Worm (Caenorhabditis elegans): ENCODE measurements around the gene W10G6.6.

DNA sequence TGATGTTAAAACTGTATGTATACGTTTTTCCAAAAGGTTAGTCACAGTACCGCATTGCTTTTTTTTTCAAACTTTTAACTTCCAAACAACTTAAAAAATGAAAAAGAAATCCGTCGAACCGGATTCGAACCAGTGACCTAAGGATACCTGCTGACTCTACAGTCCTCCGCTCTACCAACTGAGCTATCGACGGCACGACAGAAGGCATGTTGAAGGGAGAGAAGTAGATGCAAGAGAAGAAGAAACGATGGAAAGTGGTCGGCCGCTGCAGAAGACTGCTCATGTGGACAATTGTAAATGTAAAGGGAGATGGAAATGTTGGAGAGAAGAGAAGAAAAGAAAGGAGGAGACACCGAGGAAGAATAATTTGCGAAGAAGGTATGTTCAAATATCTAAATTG, 40.9 kb downstream of the W10G6.6 start:
- TF ChIP-seq tbx-11 (GFP tag; IDR thresholded peaks at IDR 0.05) (peak; percentile 88), aly-1 (tag; optimal IDR thresholded peaks at IDR 0.05) (peak; percentile 85), tra-4 (tag; optimal IDR thresholded peaks at IDR 0.05) (peak; percentile 67), F13C5.2 (tag; optimal IDR thresholded peaks at IDR 0.05) (peak; percentile 90), flt-1 (GFP tag; IDR thresholded peaks at IDR 0.05) (peak; percentile 94), ama-1 (optimal IDR thresholded peaks at IDR 0.05) (no peak), ceh-13 (GFP tag; optimal IDR thresholded peaks at IDR 0.05) (peak; percentile 88), hnd-1 (tag; optimal IDR thresholded peaks at IDR 0.05) (peak; percentile 76), sea-1 (GFP tag; conservative IDR thresholded peaks at IDR 0.05) (peak; percentile 93)
